Fruit fly (Drosophila melanogaster) whole organism, embryonic: Measurements from ENCODE around the gene VhaM9.7-c.
A peak's percentile ranks its signal among the peaks of the same experiment; 100 is the strongest.

Experiments used
- Aef1 ChIP-seq: fragments of 200-800 bp; sonication (Bioruptor generic); IDR thresholded peaks from 3 replicates; pipeline ENCODE4 v1.3.6; 2022; ENCODE audit warnings: missing biosample characterization, missing genetic modification characterization
- B-H1 ChIP-seq: fragments of 200-800 bp; sonication (Bioruptor generic); IDR thresholded peaks from 3 replicates; pipeline ENCODE4 v1.3.6; 2022; ENCODE audit warnings: missing biosample characterization, missing genetic modification characterization
- BtbVII ChIP-seq: fragments of 200-800 bp; sonication (Bioruptor generic); optimal IDR thresholded peaks from 3 replicates; lab custom pipeline; 2017; ENCODE audit warnings: missing biosample characterization, mild to moderate bottlenecking, missing genetic modification characterization
- CG12391 ChIP-seq: fragments of 200-800 bp; sonication (Bioruptor generic); optimal IDR thresholded peaks from 3 replicates; lab custom pipeline; 2018; ENCODE audit warnings: missing biosample characterization, mild to moderate bottlenecking, missing genetic modification characterization, moderate library complexity
- CG14050 ChIP-seq: fragments of 200-800 bp; sonication (Bioruptor generic); IDR thresholded peaks from 3 replicates; pipeline ENCODE4 v1.3.6; 2022; ENCODE audit warnings: missing biosample characterization, missing genetic modification characterization
- CG14860 ChIP-seq: fragments of 200-800 bp; sonication (Bioruptor generic); IDR thresholded peaks from 3 replicates; pipeline ENCODE4 v1.3.6; 2022; ENCODE audit warnings: missing biosample characterization, missing genetic modification characterization; ENCODE audit not compliant: partially characterized antibody
- CG15479 ChIP-seq: fragments of 200-800 bp; sonication (Bioruptor generic); optimal IDR thresholded peaks from 3 replicates; lab custom pipeline; 2019; ENCODE audit warnings: missing biosample characterization, mild to moderate bottlenecking, missing genetic modification characterization, moderate library complexity
- CG17328 ChIP-seq: fragments of 200-800 bp; sonication (Bioruptor generic); IDR thresholded peaks from 2 replicates; pipeline ENCODE4 v1.3.6; 2022; ENCODE audit warnings: missing biosample characterization, missing genetic modification characterization
- CG17359 ChIP-seq: fragments of 200-800 bp; sonication (Bioruptor generic); optimal IDR thresholded peaks from 3 replicates; lab custom pipeline; 2018; ENCODE audit warnings: missing biosample characterization, mild to moderate bottlenecking, missing genetic modification characterization, moderate library complexity
- CG34422 ChIP-seq: fragments of 200-800 bp; sonication (Bioruptor generic); IDR thresholded peaks from 3 replicates; pipeline ENCODE4 v1.3.6; 2022; ENCODE audit warnings: missing biosample characterization, missing genetic modification characterization
- CG3995 ChIP-seq: fragments of 200-800 bp; sonication (Bioruptor generic); optimal IDR thresholded peaks from 3 replicates; lab custom pipeline; 2016; ENCODE audit warnings: missing biosample characterization, missing genetic modification characterization
- CG5953 ChIP-seq: fragments of 200-800 bp; sonication (Bioruptor generic); IDR thresholded peaks from 2 replicates; pipeline ENCODE4 v1.3.6; 2022; ENCODE audit warnings: missing biosample characterization, missing genetic modification characterization
- CG6683 ChIP-seq: fragments of 200-800 bp; sonication (Bioruptor generic); optimal IDR thresholded peaks from 2 replicates; lab custom pipeline; 2017; ENCODE audit warnings: missing biosample characterization, mild to moderate bottlenecking, missing genetic modification characterization, missing genetic modification reagents
- CG7556 ChIP-seq: fragments of 200-800 bp; sonication (Bioruptor generic); optimal IDR thresholded peaks from 2 replicates; lab custom pipeline; 2017; ENCODE audit warnings: missing biosample characterization, mild to moderate bottlenecking, missing genetic modification characterization
- CG8281 ChIP-seq: fragments of 200-800 bp; sonication (Bioruptor generic); optimal IDR thresholded peaks from 2 replicates; lab custom pipeline; 2018; ENCODE audit warnings: missing biosample characterization, mild to moderate bottlenecking, missing genetic modification characterization, moderate library complexity
- CG9727 ChIP-seq: fragments of 200-800 bp; sonication (Bioruptor generic); optimal IDR thresholded peaks from 3 replicates; lab custom pipeline; 2017; ENCODE audit warnings: missing biosample characterization, mild to moderate bottlenecking, missing genetic modification characterization
- Deaf1 ChIP-seq: fragments of 200-800 bp; optimal IDR thresholded peaks from 3 replicates; lab custom pipeline; 2019; ENCODE audit warnings: missing biosample characterization, mild to moderate bottlenecking, missing genetic modification characterization, moderate library complexity
- Eip74EF ChIP-seq, 2 experiments: fragments of 200-800 bp in 1 of 2; fragments of >200 bp in 1 of 2; sonication (Bioruptor generic) in 1 of 2; optimal IDR thresholded peaks; 2 replicates each; lab custom pipeline; 2017 to 2019; ENCODE audit warnings: missing biosample characterization in 2 of 2, missing genetic modification characterization in 2 of 2, mild to moderate bottlenecking in 1 of 2, moderate library complexity in 1 of 2
- GATAe ChIP-seq: fragments of 200-800 bp; sonication (Bioruptor generic); conservative IDR thresholded peaks from 2 replicates; pipeline ENCODE4 v1.3.6; 2022; ENCODE audit warnings: missing biosample characterization, missing genetic modification characterization
- Gug ChIP-seq: fragments of 200-800 bp; sonication (Bioruptor generic); IDR thresholded peaks from 4 replicates; pipeline ENCODE4 v1.3.6; 2022; ENCODE audit warnings: missing biosample characterization, missing genetic modification characterization
- Hmx ChIP-seq: fragments of 200-800 bp; sonication (Bioruptor generic); optimal IDR thresholded peaks from 2 replicates; lab custom pipeline; 2016; ENCODE audit warnings: missing biosample characterization, missing genetic modification characterization
- Lpt ChIP-seq: fragments of >200 bp; optimal IDR thresholded peaks from 2 replicates; lab custom pipeline; 2018; ENCODE audit warnings: missing biosample characterization, missing genetic modification characterization
- Neu2 ChIP-seq: fragments of 200-800 bp; sonication (Bioruptor generic); optimal IDR thresholded peaks from 3 replicates; lab custom pipeline; 2016; ENCODE audit warnings: missing biosample characterization, missing genetic modification characterization, borderline replicate concordance
- Optix ChIP-seq: fragments of 200-800 bp; sonication (Bioruptor generic); IDR thresholded peaks from 3 replicates; pipeline ENCODE4 v1.3.6; 2022; ENCODE audit warnings: missing biosample characterization, missing genetic modification characterization
- TFAM ChIP-seq: fragments of 200-800 bp; sonication (Bioruptor generic); optimal IDR thresholded peaks from 2 replicates; lab custom pipeline; 2017; ENCODE audit warnings: missing biosample characterization, missing genetic modification characterization, inconsistent platforms
- ash1 ChIP-seq: fragments of 200-800 bp; sonication (Bioruptor generic); optimal IDR thresholded peaks from 2 replicates; lab custom pipeline; 2018; ENCODE audit warnings: missing biosample characterization, mild to moderate bottlenecking, missing genetic modification characterization
- bbx ChIP-seq: fragments of 200-800 bp; sonication (Bioruptor generic); IDR thresholded peaks from 2 replicates; pipeline ENCODE4 v1.3.6; 2022; ENCODE audit warnings: missing biosample characterization, missing genetic modification characterization; ENCODE audit not compliant: partially characterized antibody
- bowl ChIP-seq: fragments of 200-800 bp; sonication (Bioruptor generic); IDR thresholded peaks from 2 replicates; pipeline ENCODE4 v1.3.6; 2022; ENCODE audit warnings: missing biosample characterization, missing genetic modification characterization
- chif ChIP-seq, 2 experiments: fragments of 200-800 bp; sonication (Bioruptor generic); optimal IDR thresholded peaks; 3 replicates each; lab custom pipeline; 2016; ENCODE audit warnings: missing biosample characterization in 2 of 2, missing genetic modification characterization in 2 of 2
- crc ChIP-seq: fragments of 200-800 bp; sonication (Bioruptor generic); optimal IDR thresholded peaks from 2 replicates; lab custom pipeline; 2016; ENCODE audit warnings: missing biosample characterization, missing genetic modification characterization
- dmrt99B ChIP-seq: fragments of 200-800 bp; sonication (Bioruptor generic); optimal IDR thresholded peaks from 2 replicates; lab custom pipeline; 2018; ENCODE audit warnings: missing biosample characterization, mild to moderate bottlenecking, missing genetic modification characterization, moderate library complexity
- eve ChIP-seq, 2 experiments: fragments of >200 bp; optimal IDR thresholded peaks; 2 replicates each; lab custom pipeline; 2017; ENCODE audit warnings: missing biosample characterization in 2 of 2, missing genetic modification characterization in 2 of 2
- ftz-f1 ChIP-seq: fragments of 200-800 bp; sonication (Bioruptor generic); optimal IDR thresholded peaks from 2 replicates; lab custom pipeline; 2016; ENCODE audit warnings: missing biosample characterization, missing genetic modification characterization
- gem ChIP-seq: fragments of 200-800 bp; sonication (Bioruptor generic); optimal IDR thresholded peaks from 2 replicates; lab custom pipeline; 2019; ENCODE audit warnings: missing biosample characterization, mild to moderate bottlenecking, missing genetic modification characterization, moderate library complexity
- gsb-n ChIP-seq: fragments of 200-800 bp; sonication (Bioruptor generic); optimal IDR thresholded peaks from 3 replicates; lab custom pipeline; 2018; ENCODE audit warnings: missing biosample characterization, mild to moderate bottlenecking, missing genetic modification characterization
- lilli ChIP-seq: fragments of 200-800 bp; sonication (Bioruptor generic); optimal IDR thresholded peaks from 3 replicates; lab custom pipeline; 2016; ENCODE audit warnings: missing biosample characterization, missing genetic modification characterization
- lola ChIP-seq, 3 experiments: fragments of >200 bp in 2 of 3; fragments of 200-800 bp in 1 of 3; sonication (Bioruptor generic) in 1 of 3; optimal IDR thresholded peaks; 2 replicates each; lab custom pipeline; 2017 to 2019; ENCODE audit warnings: missing biosample characterization in 3 of 3, missing genetic modification characterization in 3 of 3, mild to moderate bottlenecking in 1 of 3, moderate library complexity in 1 of 3
- org-1 ChIP-seq: fragments of 200-800 bp; sonication (Bioruptor generic); optimal IDR thresholded peaks from 2 replicates; lab custom pipeline; 2017; ENCODE audit warnings: missing biosample characterization, missing genetic modification characterization
- p53 ChIP-seq: fragments of 200-800 bp; sonication (Bioruptor generic); optimal IDR thresholded peaks from 2 replicates; lab custom pipeline; 2016; ENCODE audit warnings: missing biosample characterization, missing genetic modification characterization
- pnt ChIP-seq: fragments of 200-800 bp; sonication (Bioruptor generic); optimal IDR thresholded peaks from 3 replicates; lab custom pipeline; 2016; ENCODE audit warnings: missing biosample characterization, missing genetic modification characterization
- psq ChIP-seq: fragments of 200-800 bp; sonication (Bioruptor generic); optimal IDR thresholded peaks from 2 replicates; lab custom pipeline; 2017; ENCODE audit warnings: missing biosample characterization, missing genetic modification characterization
- rib ChIP-seq: fragments of 200-800 bp; sonication (Bioruptor generic); IDR thresholded peaks from 2 replicates; pipeline ENCODE4 v1.3.6; 2022; ENCODE audit warnings: missing biosample characterization, missing genetic modification characterization
- ro ChIP-seq: fragments of 200-800 bp; sonication (Bioruptor generic); IDR thresholded peaks from 2 replicates; pipeline ENCODE4 v1.3.6; 2022; ENCODE audit warnings: missing biosample characterization, missing genetic modification characterization
- sima ChIP-seq: fragments of 200-800 bp; sonication (Bioruptor generic); optimal IDR thresholded peaks from 2 replicates; lab custom pipeline; 2016; ENCODE audit warnings: missing biosample characterization, missing genetic modification characterization
- slbo ChIP-seq: fragments of 200-800 bp; sonication (Bioruptor generic); IDR thresholded peaks from 2 replicates; pipeline ENCODE4 v1.3.6; 2022; ENCODE audit warnings: missing biosample characterization, missing genetic modification characterization
- sr ChIP-seq: fragments of 200-800 bp; sonication (Bioruptor generic); IDR thresholded peaks from 3 replicates; pipeline ENCODE4 v1.3.6; 2022; ENCODE audit warnings: missing biosample characterization, missing genetic modification characterization
- tgo ChIP-seq: fragments of 200-800 bp; sonication (Bioruptor generic); IDR thresholded peaks from 3 replicates; pipeline ENCODE4 v1.3.6; 2022; ENCODE audit warnings: missing biosample characterization, missing genetic modification characterization
- tin ChIP-seq: fragments of 200-800 bp; sonication (Bioruptor generic); optimal IDR thresholded peaks from 3 replicates; lab custom pipeline; 2016; ENCODE audit warnings: missing biosample characterization, missing genetic modification characterization
- wdn ChIP-seq: fragments of 200-800 bp; sonication (Bioruptor generic); IDR thresholded peaks from 2 replicates; pipeline ENCODE4 v1.3.6; 2022; ENCODE audit warnings: missing biosample characterization, missing genetic modification characterization
- z ChIP-seq: fragments of 200-800 bp; sonication (Bioruptor generic); IDR thresholded peaks from 3 replicates; pipeline ENCODE4 v1.3.6; 2022; ENCODE audit warnings: missing biosample characterization, missing genetic modification characterization

The VhaM9.7-c gene

dm6 chr3L:4193730-4194649 lies 7.3 kb upstream of the VhaM9.7-c start, which contains the start of gene CG43367 (continued):
- no peak for TF ChIP-seq CG5953 (GFP tag; lab: Robert Waterston, UW)
- no peak for TF ChIP-seq Aef1 (GFP tag; lab: Robert Waterston, UW)
- no peak for TF ChIP-seq wdn (GFP tag; lab: Robert Waterston, UW)
- TF ChIP-seq CG7556 (GFP tag; lab: Kevin White, UChicago): no peak
- no peak for TF ChIP-seq eve (GFP tag; optimal IDR thresholded peaks at IDR 0.05; lab: Kevin White, UChicago)
- TF ChIP-seq CG17328 (GFP tag; lab: Robert Waterston, UW): no peak
- no peak for TF ChIP-seq bbx (GFP tag; lab: Robert Waterston, UW)
- TF ChIP-seq pnt (GFP tag; lab: Kevin White, UChicago): no peak
- TF ChIP-seq lilli (GFP tag; lab: Kevin White, UChicago): no peak
- TF ChIP-seq ash1 (GFP tag; lab: Kevin White, UChicago): no peak
- no peak for TF ChIP-seq rib (GFP tag; lab: Robert Waterston, UW)
- TF ChIP-seq sr (GFP tag; lab: Robert Waterston, UW): peak; percentile 77
- TF ChIP-seq ro (GFP tag; lab: Robert Waterston, UW): no peak
- peak; percentile 41; the same call in 1 of the 2 replicates for TF ChIP-seq slbo (GFP tag; lab: Robert Waterston, UW)
- no peak for TF ChIP-seq Optix (GFP tag; lab: Robert Waterston, UW)
- TF ChIP-seq CG12391 (tag; lab: Kevin White, UChicago): no peak
- TF ChIP-seq Gug: no peak
- TF ChIP-seq z: no peak
- TF ChIP-seq dmrt99B: no peak
- no peak for TF ChIP-seq bowl (GFP tag; lab: Robert Waterston, UW)
- no peak for TF ChIP-seq org-1 (GFP tag; lab: Kevin White, UChicago)
- TF ChIP-seq CG17359 (tag; lab: Kevin White, UChicago): no peak
- no peak for TF ChIP-seq tgo (GFP tag; lab: Robert Waterston, UW)
- TF ChIP-seq CG6683 (GFP tag; lab: Kevin White, UChicago): no peak
- no peak for TF ChIP-seq Lpt (GFP tag; lab: Kevin White, UChicago)
- TF ChIP-seq CG34422 (GFP tag; lab: Robert Waterston, UW): peak; percentile 29; the same call in 1 of the 3 replicates
- no peak for TF ChIP-seq Deaf1 (tag; lab: Kevin White, UChicago)
- TF ChIP-seq gsb-n (tag; lab: Kevin White, UChicago): no peak
- TF ChIP-seq Eip74EF (GFP tag; optimal IDR thresholded peaks at IDR 0.05; lab: Kevin White, UChicago): no peak
- no peak for TF ChIP-seq lola (GFP tag; optimal IDR thresholded peaks at IDR 0.05; lab: Kevin White, UChicago)
- TF ChIP-seq ftz-f1 (GFP tag; lab: Kevin White, UChicago): no peak
- TF ChIP-seq CG15479 (GFP tag; lab: Kevin White, UChicago): no peak
- no peak for TF ChIP-seq gem
- TF ChIP-seq B-H1 (GFP tag; lab: Robert Waterston, UW): no peak
- no peak for TF ChIP-seq CG3995 (GFP tag; lab: Kevin White, UChicago)
- no peak for TF ChIP-seq p53 (GFP tag; lab: Kevin White, UChicago)
- TF ChIP-seq TFAM (GFP tag; lab: Kevin White, UChicago): no peak
- TF ChIP-seq CG14050: no peak
- TF ChIP-seq CG8281: no peak
- no peak for TF ChIP-seq CG9727 (GFP tag; lab: Kevin White, UChicago)
- TF ChIP-seq GATAe (GFP tag; lab: Robert Waterston, UW): no peak
- TF ChIP-seq CG14860 (GFP tag; lab: Robert Waterston, UW): no peak
- no peak for TF ChIP-seq sima
- no peak for TF ChIP-seq Neu2 (GFP tag; lab: Kevin White, UChicago)
- TF ChIP-seq chif (GFP tag; optimal IDR thresholded peaks at IDR 0.05; lab: Kevin White, UChicago): peak in 1 of 2 experiments; percentile 3
- TF ChIP-seq crc: no peak
- TF ChIP-seq psq (GFP tag; lab: Kevin White, UChicago): no peak
- no peak for TF ChIP-seq tin
- TF ChIP-seq Hmx (GFP tag; lab: Kevin White, UChicago): no peak
- no peak for TF ChIP-seq BtbVII
